Worm (Caenorhabditis elegans): ENCODE results near the gene blos-2.

DNA sequence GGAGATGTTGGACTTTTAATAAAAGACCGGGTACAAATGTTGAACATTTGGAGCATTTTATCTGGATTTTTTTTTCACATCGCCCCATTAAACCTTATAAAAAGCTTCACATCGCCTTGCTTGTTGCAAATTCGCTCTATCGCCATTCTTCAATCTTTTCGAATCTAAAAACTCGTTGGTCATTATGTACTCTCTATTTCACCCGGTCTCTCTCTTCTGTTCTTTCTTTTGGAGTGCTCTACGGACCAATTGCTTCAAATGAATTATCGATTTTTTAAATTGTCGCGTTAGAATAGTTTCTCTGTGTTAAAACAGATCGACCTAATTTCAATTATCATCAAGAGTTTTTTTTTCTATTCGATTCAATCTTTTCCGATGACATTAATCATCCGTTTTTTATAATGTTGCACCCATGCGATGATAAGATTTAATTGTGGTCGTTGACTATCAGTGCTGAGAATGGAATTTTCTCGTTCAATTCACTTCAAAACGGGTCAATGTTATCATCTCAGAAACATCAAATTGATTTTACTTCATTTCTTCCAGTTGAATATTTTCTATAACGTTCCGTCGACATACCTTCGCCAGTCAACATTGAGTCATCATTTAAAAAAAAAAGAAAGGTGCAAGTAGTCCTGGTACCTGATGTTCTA is 6.5 kb upstream of the blos-2 start:
- TF ChIP-seq ces-1 (GFP tag; optimal IDR thresholded peaks at IDR 0.05) (peak; percentile 73), elt-1 (tag; optimal IDR thresholded peaks at IDR 0.05; ENCODE audit: borderline replicate concordance, insufficient read depth) (peak; percentile 15), nhr-28 (tag; optimal IDR thresholded peaks at IDR 0.05) (no peak), snpc-4 (tag; optimal IDR thresholded peaks at IDR 0.05) (no peak), pha-4 (tag; optimal IDR thresholded peaks at IDR 0.05) (no peak), nhr-12 (tag; optimal IDR thresholded peaks at IDR 0.05) (no peak), elt-3 (tag; optimal IDR thresholded peaks at IDR 0.05) (no peak), nhr-76 (tag; optimal IDR thresholded peaks at IDR 0.05) (no peak)
